Fruit fly (Drosophila melanogaster) whole organism: ENCODE results near the gene Hip1.
A peak's percentile ranks its signal among the peaks of the same experiment; 100 is the strongest.

ENCODE experiments used
- CG8478 ChIP-seq: fragments of >200 bp; optimal IDR thresholded peaks from 2 replicates; lab custom pipeline; 2018; ENCODE audit warnings: inconsistent platforms
- Dll ChIP-seq: fragments of >200 bp; optimal IDR thresholded peaks from 2 replicates; lab custom pipeline; 2017
- EcR ChIP-seq, 2 experiments: fragments of >200 bp; optimal IDR thresholded peaks; 2 replicates each; lab custom pipeline; 2017; ENCODE audit warnings: missing biosample characterization in 2 of 2, missing genetic modification characterization in 2 of 2, missing genetic modification reagents in 2 of 2
- pan ChIP-seq: fragments of >200 bp; optimal IDR thresholded peaks from 2 replicates; lab custom pipeline; 2017
- psq ChIP-seq: fragments of >200 bp; optimal IDR thresholded peaks from 2 replicates; lab custom pipeline; 2017
- usp ChIP-seq: fragments of >200 bp; optimal IDR thresholded peaks from 2 replicates; lab custom pipeline; 2017; ENCODE audit warnings: missing biosample characterization, missing genetic modification characterization, mixed read lengths

Gene Hip1

dm6 chr3L:12802443-12802865 is 29.1 kb upstream of the Hip1 start:
- TF ChIP-seq CG8478 (no peak), Dll (no peak), pan (lab: Kevin White, UChicago) (no peak), usp (no peak), psq (lab: Kevin White, UChicago) (no peak), EcR (GFP tag; optimal IDR thresholded peaks at IDR 0.05; lab: Kevin White, UChicago) (no peak)

DNA sequence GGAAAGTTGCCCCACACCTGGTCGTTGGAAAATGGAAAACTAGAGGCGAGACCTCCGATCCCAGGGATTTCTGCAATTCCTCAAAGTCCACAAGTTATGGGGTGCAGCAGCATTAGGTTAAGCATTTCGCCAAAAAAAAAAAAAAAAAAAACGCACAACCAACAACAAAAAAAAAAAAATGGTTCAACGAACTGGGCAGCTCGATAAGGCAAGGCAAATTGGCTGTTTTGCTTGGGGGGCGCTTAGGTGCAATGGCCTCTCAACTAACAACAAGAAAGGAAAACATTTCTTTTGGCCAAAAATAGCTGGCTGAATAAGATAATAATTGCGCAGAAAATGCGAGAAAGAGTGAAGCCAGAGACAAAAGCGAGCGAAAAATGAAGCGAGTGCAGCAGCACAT is 26.8 kb upstream of the Hip1 start:
- TF ChIP-seq EcR (GFP tag; optimal IDR thresholded peaks at IDR 0.05; lab: Kevin White, UChicago) (peak; percentile 75 to 88), usp (no peak)

- no peak for TF ChIP-seq Dll
- TF ChIP-seq psq (lab: Kevin White, UChicago), result no peak
- TF ChIP-seq pan (lab: Kevin White, UChicago), result no peak
- no peak for TF ChIP-seq CG8478
- TF ChIP-seq EcR (GFP tag; optimal IDR thresholded peaks at IDR 0.05; lab: Kevin White, UChicago), result no peak
- TF ChIP-seq usp, result no peak
Measured at dm6 chr3L:12799431-12800147, 26.2 kb upstream of the Hip1 start.

dm6 chr3L:12798795-12799311 is 25.5 kb upstream of the Hip1 start:
- TF ChIP-seq Dll (no peak), EcR (GFP tag; optimal IDR thresholded peaks at IDR 0.05; lab: Kevin White, UChicago) (peak in 1 of 2 experiments; percentile 20)

DNA sequence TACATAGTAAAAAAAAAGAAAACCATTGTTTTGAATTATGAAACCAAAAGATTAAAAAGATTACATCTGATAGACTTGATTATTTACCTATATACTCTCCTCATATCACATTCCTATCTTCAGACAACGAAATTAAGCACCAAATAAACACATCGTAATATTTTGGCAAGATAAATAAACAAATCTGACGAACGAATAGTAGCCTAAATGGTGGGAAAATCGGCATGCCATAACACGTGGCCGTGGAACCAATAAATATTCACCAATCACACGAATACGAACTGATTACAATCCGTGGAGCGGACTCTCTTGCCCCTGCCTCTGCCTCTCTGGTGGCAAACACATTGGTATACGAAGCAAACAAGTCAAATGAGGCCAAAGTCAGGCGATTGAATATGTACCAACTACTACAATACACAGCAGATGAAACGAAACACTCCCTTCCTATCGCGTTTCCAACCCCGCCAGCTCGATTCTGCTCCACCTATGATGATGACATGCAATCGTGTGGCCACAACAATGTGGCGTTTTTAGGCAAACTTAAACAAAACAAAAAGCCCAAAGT is 22.8 kb upstream of the Hip1 start:
- no peak for TF ChIP-seq EcR (GFP tag; optimal IDR thresholded peaks at IDR 0.05; lab: Kevin White, UChicago)
- TF ChIP-seq usp, result no peak
- no peak for TF ChIP-seq CG8478
- TF ChIP-seq pan (lab: Kevin White, UChicago), result no peak
- no peak for TF ChIP-seq psq (lab: Kevin White, UChicago)
- no peak for TF ChIP-seq Dll

DNA sequence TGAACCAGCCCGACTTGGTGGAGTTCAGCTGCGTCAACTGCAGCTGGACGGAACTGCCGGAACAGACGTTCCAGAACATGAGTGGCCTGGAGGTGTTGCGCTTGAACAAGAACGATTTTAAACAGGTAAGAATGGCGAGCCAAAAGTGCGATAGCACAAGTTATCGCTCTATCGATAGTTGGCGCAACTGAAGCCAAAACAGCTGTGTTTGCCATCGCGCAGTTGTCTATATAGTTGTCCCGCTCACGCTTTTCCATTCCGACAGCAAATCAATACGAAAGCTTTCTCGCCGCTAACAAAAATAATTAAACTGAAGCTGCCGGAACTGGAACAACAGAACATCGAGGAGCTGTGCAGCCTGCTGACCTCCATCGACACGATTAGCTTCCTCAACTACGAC is 21.2 kb upstream of the Hip1 start:
- TF ChIP-seq CG8478, result peak; percentile 47
- TF ChIP-seq Dll, result no peak

dm6 chr3L:12792933-12793448 is 19.6 kb upstream of the Hip1 start:
- TF ChIP-seq CG8478 (no peak), pan (lab: Kevin White, UChicago) (no peak), EcR (GFP tag; optimal IDR thresholded peaks at IDR 0.05; lab: Kevin White, UChicago) (no peak), psq (lab: Kevin White, UChicago) (no peak), Dll (no peak)

DNA sequence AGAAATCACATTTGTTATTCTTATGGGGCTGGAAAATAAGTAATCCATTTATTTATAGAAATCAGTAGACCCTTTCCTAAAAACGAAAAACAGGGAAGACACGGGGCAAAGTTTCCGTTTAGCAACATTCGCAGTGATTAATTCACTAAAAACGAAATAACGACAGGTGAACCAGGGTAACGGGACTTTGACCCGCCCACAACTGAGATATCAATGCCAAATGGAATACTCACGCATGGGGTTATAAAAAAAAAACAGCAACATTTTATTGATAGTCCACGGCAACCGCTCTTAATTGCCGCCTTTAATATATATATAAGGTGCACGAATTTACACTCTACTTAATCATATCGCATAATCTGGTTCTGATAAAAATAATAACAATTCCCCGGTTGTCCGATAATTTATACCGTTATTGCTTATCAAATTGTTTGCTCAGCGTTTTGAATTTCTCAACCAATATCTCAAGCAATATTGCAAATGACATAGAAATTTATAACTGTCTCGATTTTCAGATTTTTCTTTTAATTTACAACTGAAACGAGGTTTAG is 18.4 kb upstream of the Hip1 start:
- no peak for TF ChIP-seq EcR (GFP tag; optimal IDR thresholded peaks at IDR 0.05; lab: Kevin White, UChicago)
- no peak for TF ChIP-seq psq (lab: Kevin White, UChicago)
- no peak for TF ChIP-seq CG8478
- TF ChIP-seq pan (lab: Kevin White, UChicago), result no peak
- TF ChIP-seq Dll, result no peak
- no peak for TF ChIP-seq usp

- TF ChIP-seq Dll (no peak), pan (lab: Kevin White, UChicago) (no peak), CG8478 (no peak), EcR (GFP tag; optimal IDR thresholded peaks at IDR 0.05; lab: Kevin White, UChicago) (no peak), usp (no peak), psq (lab: Kevin White, UChicago) (no peak)
Measured at dm6 chr3L:12790783-12791678, 17.7 kb upstream of the Hip1 start.

dm6 chr3L:12789875-12790373 is 16.6 kb upstream of the Hip1 start, which contains the start of gene CG42709:
CG42709 (plus strand) TSS chr3L:12790192.
- TF ChIP-seq pan (lab: Kevin White, UChicago), result no peak
- no peak for TF ChIP-seq usp
- no peak for TF ChIP-seq CG8478
- TF ChIP-seq Dll, result no peak
- TF ChIP-seq EcR (GFP tag; optimal IDR thresholded peaks at IDR 0.05; lab: Kevin White, UChicago), result no peak
- no peak for TF ChIP-seq psq (lab: Kevin White, UChicago)

- TF ChIP-seq psq (lab: Kevin White, UChicago), result no peak
- no peak for TF ChIP-seq usp
- no peak for TF ChIP-seq CG8478
- no peak for TF ChIP-seq Dll
- TF ChIP-seq EcR (GFP tag; optimal IDR thresholded peaks at IDR 0.05; lab: Kevin White, UChicago), result no peak
- TF ChIP-seq pan (lab: Kevin White, UChicago), result no peak
Measured at dm6 chr3L:12780997-12781396, 7.6 kb upstream of the Hip1 start, which contains the start of the genes CG10969 and CG17666. CG10969 (minus strand) TSS chr3L:12781097. CG17666 (plus strand) TSS chr3L:12781325.

DNA sequence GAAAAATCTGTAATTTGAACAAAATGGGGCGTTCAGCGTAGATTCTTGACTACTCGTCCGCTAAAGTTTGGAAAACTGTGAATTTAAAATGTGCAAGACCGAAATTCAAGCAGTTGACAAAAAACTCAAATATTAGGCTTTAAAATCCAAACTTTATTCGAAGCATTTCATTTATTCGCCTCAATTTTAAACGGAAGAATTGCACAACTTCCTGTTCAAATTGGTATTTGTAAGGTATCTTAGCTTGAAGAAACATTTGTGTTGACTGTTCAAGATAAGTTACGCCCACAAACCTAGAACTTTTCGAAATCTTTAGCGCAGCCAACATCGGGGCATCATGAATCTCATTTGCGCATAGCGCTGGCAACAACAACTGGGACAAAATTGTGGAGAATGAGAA is 5.2 kb upstream of the Hip1 start, which contains the start of gene CG32106:
Gene CG32106 (minus strand): TSS at position 101 of the 400 bp plus-strand sequence.
- TF ChIP-seq Dll (no peak), usp (no peak), EcR (GFP tag; optimal IDR thresholded peaks at IDR 0.05; lab: Kevin White, UChicago) (no peak), pan (lab: Kevin White, UChicago) (no peak), psq (lab: Kevin White, UChicago) (no peak), CG8478 (no peak)
